Fruit fly (Drosophila melanogaster): Measurements from ENCODE around the gene CG32706.

DNA sequence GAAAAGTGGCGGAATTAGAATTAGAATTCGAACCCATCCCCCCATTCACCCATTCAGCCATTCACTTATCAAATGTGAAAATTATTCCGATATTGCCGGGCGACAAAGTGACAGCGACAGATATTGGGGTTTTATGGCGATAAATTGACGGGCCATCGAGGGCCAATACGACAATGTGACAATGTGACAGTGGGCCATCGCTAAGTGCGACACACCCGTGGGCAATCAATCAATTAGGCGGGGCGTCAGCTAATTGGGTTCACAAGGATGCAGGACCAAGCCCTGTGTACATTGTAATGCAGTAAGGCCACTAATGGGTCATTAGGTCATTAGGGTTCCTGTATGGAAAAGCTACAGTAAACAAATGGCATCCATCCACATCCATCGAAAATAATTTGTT lies 12.9 kb upstream of the CG32706 start:
- TF ChIP-seq acj6 (GFP tag; optimal IDR thresholded peaks at IDR 0.05) (no peak), Met (GFP tag; optimal IDR thresholded peaks at IDR 0.05) (no peak), CG3032 (tag; optimal IDR thresholded peaks at IDR 0.05) (no peak), CG6163 (GFP tag; IDR thresholded peaks at IDR 0.05) (no peak), CG8119 (GFP tag; IDR thresholded peaks at IDR 0.05) (no peak), cyc (GFP tag; optimal IDR thresholded peaks at IDR 0.05) (no peak), ss (GFP tag; optimal IDR thresholded peaks at IDR 0.05) (no peak), lz (GFP tag; optimal IDR thresholded peaks at IDR 0.05) (no peak), CG10631 (GFP tag; optimal IDR thresholded peaks at IDR 0.05) (no peak), CG16779 (tag; optimal IDR thresholded peaks at IDR 0.05) (no peak)

Measured in whole organism, prepupa.